In genomic region chr3L:6488405-6488804, dm6 we compare ENCODE assay signal across 5 fruit fly cellular contexts.
TF ChIP-seq lines count a peak whose summit lies in the region.

Gene CG10147 (minus strand): TSS chr3L:6488424.
Gene Bulli (plus strand): TSS chr3L:6488681.

- peak; percentile 57 for TF ChIP-seq CTCF in whole organism, embryonic (GFP tag; optimal IDR thresholded peaks at IDR 0.05; lab: Kevin White, UChicago)

TF ChIP-seq in whole organism, adult, 20 proteins besides CTCF, POLR2A, EP300 and RAD21 (continues in another document):
- TF ChIP-seq CG12768 (GFP tag; optimal IDR thresholded peaks at IDR 0.05; lab: Kevin White, UChicago) (peak; percentile 91), CG33017 (tag; optimal IDR thresholded peaks at IDR 0.05; lab: Kevin White, UChicago) (peak; percentile 83), ovo (GFP tag; optimal IDR thresholded peaks at IDR 0.05; lab: Kevin White, UChicago) (peak; percentile 92), kay (GFP tag; lab: Kevin White, UChicago; ENCODE audit: borderline replicate concordance) (peak; percentile 93), cic (GFP tag; optimal IDR thresholded peaks at IDR 0.05; lab: Kevin White, UChicago) (peak; percentile 49), Crg-1 (GFP tag; optimal IDR thresholded peaks at IDR 0.05; lab: Kevin White, UChicago) (peak; percentile 94), CG14711 (tag; optimal IDR thresholded peaks at IDR 0.05; lab: Kevin White, UChicago) (peak; percentile 92), toe (GFP tag; optimal IDR thresholded peaks at IDR 0.05; lab: Kevin White, UChicago) (peak; percentile 96), Clk (GFP tag; optimal IDR thresholded peaks at IDR 0.05; lab: Kevin White, UChicago) (peak; percentile 91), bab1 (GFP tag; optimal IDR thresholded peaks at IDR 0.05; lab: Kevin White, UChicago) (peak; percentile 96), Hr96 (GFP tag; optimal IDR thresholded peaks at IDR 0.05; lab: Kevin White, UChicago) (peak; percentile 85), cnc (optimal IDR thresholded peaks at IDR 0.05; lab: Kevin White, UChicago) (no peak), CG7101 (tag; optimal IDR thresholded peaks at IDR 0.05; lab: Kevin White, UChicago) (peak; percentile 94), CG5204 (GFP tag; optimal IDR thresholded peaks at IDR 0.05; lab: Kevin White, UChicago) (peak; percentile 95), CG7045 (GFP tag; optimal IDR thresholded peaks at IDR 0.05; lab: Kevin White, UChicago) (peak; percentile 95), CG11617 (GFP tag; optimal IDR thresholded peaks at IDR 0.05; lab: Kevin White, UChicago) (peak; percentile 94), Mnt (GFP tag; optimal IDR thresholded peaks at IDR 0.05; lab: Kevin White, UChicago) (peak; percentile 89), pad (GFP tag; optimal IDR thresholded peaks at IDR 0.05; lab: Kevin White, UChicago) (peak; percentile 83)

TF ChIP-seq in whole organism, embryonic, 481 proteins besides CTCF, POLR2A, EP300 and RAD21 (continues in another document):
- TF ChIP-seq CG12219 (GFP tag; optimal IDR thresholded peaks at IDR 0.05; lab: Kevin White, UChicago): peak; percentile 91
- TF ChIP-seq CG7786 (GFP tag; optimal IDR thresholded peaks at IDR 0.05; lab: Kevin White, UChicago): peak; percentile 92
- peak; percentile 81 for TF ChIP-seq pb (GFP tag; optimal IDR thresholded peaks at IDR 0.05; lab: Kevin White, UChicago)
- peak; percentile 99 for TF ChIP-seq CG13775 (GFP tag; optimal IDR thresholded peaks at IDR 0.05; lab: Kevin White, UChicago)
- TF ChIP-seq CG12659 (GFP tag; optimal IDR thresholded peaks at IDR 0.05; lab: Kevin White, UChicago): peak; percentile 97
- TF ChIP-seq CG6272 (GFP tag; IDR thresholded peaks at IDR 0.05; lab: Robert Waterston, UW): peak; percentile 99
- TF ChIP-seq grn (GFP tag; optimal IDR thresholded peaks at IDR 0.05; lab: Kevin White, UChicago): peak; percentile 91
- TF ChIP-seq onecut (GFP tag; IDR thresholded peaks at IDR 0.05; lab: Robert Waterston, UW): peak; percentile 85
- peak; percentile 91 for TF ChIP-seq CG6254 (GFP tag; optimal IDR thresholded peaks at IDR 0.05; lab: Kevin White, UChicago)
- peak; percentile 93 for TF ChIP-seq Camta (GFP tag; optimal IDR thresholded peaks at IDR 0.05; lab: Kevin White, UChicago)
- peak; percentile 98 for TF ChIP-seq ase (GFP tag; IDR thresholded peaks at IDR 0.05; lab: Robert Waterston, UW)
- TF ChIP-seq Opbp (GFP tag; IDR thresholded peaks at IDR 0.05; lab: Robert Waterston, UW; ENCODE audit: partially characterized antibody): peak; percentile 93
- TF ChIP-seq Dfd (GFP tag; optimal IDR thresholded peaks at IDR 0.05; lab: Kevin White, UChicago): no peak
- peak; percentile 90 for TF ChIP-seq cwo (GFP tag; optimal IDR thresholded peaks at IDR 0.05; lab: Kevin White, UChicago)
- peak; percentile 93 for TF ChIP-seq Ravus (GFP tag; IDR thresholded peaks at IDR 0.05; lab: Robert Waterston, UW)
- peak; percentile 80 for TF ChIP-seq schlank (tag; optimal IDR thresholded peaks at IDR 0.05; lab: Kevin White, UChicago)
- peak; percentile 98 for TF ChIP-seq H2.0 (GFP tag; IDR thresholded peaks at IDR 0.05; lab: Robert Waterston, UW)
- TF ChIP-seq Awh (GFP tag; IDR thresholded peaks at IDR 0.05; lab: Robert Waterston, UW): peak; percentile 94

TF ChIP-seq in whole organism, prepupa, 60 proteins besides CTCF, POLR2A, EP300 and RAD21 (continues in another document):
- TF ChIP-seq CG6808 (GFP tag; optimal IDR thresholded peaks at IDR 0.05; lab: Kevin White, UChicago) (peak; percentile 87), topi (GFP tag; optimal IDR thresholded peaks at IDR 0.05; lab: Kevin White, UChicago) (peak; percentile 94), Smox (GFP tag; optimal IDR thresholded peaks at IDR 0.05; lab: Kevin White, UChicago) (peak; percentile 96), CG15336 (GFP tag; IDR thresholded peaks at IDR 0.05; lab: Robert Waterston, UW) (peak; percentile 86), Lpt (GFP tag; optimal IDR thresholded peaks at IDR 0.05; lab: Kevin White, UChicago) (peak; percentile 89), CG6854 (GFP tag; optimal IDR thresholded peaks at IDR 0.05; lab: Kevin White, UChicago) (peak; percentile 80), CG3919 (GFP tag; optimal IDR thresholded peaks at IDR 0.05; lab: Kevin White, UChicago) (peak; percentile 95), spab (GFP tag; optimal IDR thresholded peaks at IDR 0.05; lab: Kevin White, UChicago) (peak; percentile 84), CG4318 (GFP tag; optimal IDR thresholded peaks at IDR 0.05; lab: Kevin White, UChicago) (peak; percentile 94), OdsH (GFP tag; optimal IDR thresholded peaks at IDR 0.05; lab: Kevin White, UChicago) (peak; percentile 98), CG32006 (GFP tag; optimal IDR thresholded peaks at IDR 0.05; lab: Kevin White, UChicago) (peak; percentile 95), CG11762 (GFP tag; optimal IDR thresholded peaks at IDR 0.05; lab: Kevin White, UChicago; ENCODE audit: insufficient read depth) (peak; percentile 92), Sox14 (GFP tag; optimal IDR thresholded peaks at IDR 0.05; lab: Kevin White, UChicago) (peak; percentile 95), Eip93F (GFP tag; optimal IDR thresholded peaks at IDR 0.05; lab: Kevin White, UChicago) (peak; percentile 82), fd59A (GFP tag; optimal IDR thresholded peaks at IDR 0.05; lab: Kevin White, UChicago) (peak; percentile 90), CG6792 (GFP tag; optimal IDR thresholded peaks at IDR 0.05; lab: Kevin White, UChicago) (peak; percentile 89), esn (GFP tag; optimal IDR thresholded peaks at IDR 0.05; lab: Kevin White, UChicago) (peak; percentile 96), Ets96B (tag; optimal IDR thresholded peaks at IDR 0.05; lab: Kevin White, UChicago) (peak; percentile 96), CG3032 (tag; optimal IDR thresholded peaks at IDR 0.05; lab: Kevin White, UChicago) (peak; percentile 97)

TF ChIP-seq in whole organism, pupa, 21 proteins besides CTCF, POLR2A, EP300 and RAD21:
- peak; percentile 96 for TF ChIP-seq fd96Ca (GFP tag; IDR thresholded peaks at IDR 0.05; lab: Robert Waterston, UW)
- peak; percentile 86 for TF ChIP-seq CG10348 (GFP tag; IDR thresholded peaks at IDR 0.05; lab: Robert Waterston, UW)
- peak; percentile 96 for TF ChIP-seq CG17806 (tag; optimal IDR thresholded peaks at IDR 0.05; lab: Kevin White, UChicago)
- peak; percentile 93 for TF ChIP-seq CG14655 (GFP tag; optimal IDR thresholded peaks at IDR 0.05; lab: Kevin White, UChicago)
- peak; percentile 93 for TF ChIP-seq rn (GFP tag; IDR thresholded peaks at IDR 0.05; lab: Robert Waterston, UW)
- peak; percentile 95 for TF ChIP-seq CG15710 (tag; optimal IDR thresholded peaks at IDR 0.05; lab: Kevin White, UChicago)
- peak; percentile 97 for TF ChIP-seq CG4496 (GFP tag; IDR thresholded peaks at IDR 0.05; lab: Robert Waterston, UW)
- no peak for TF ChIP-seq CG13204 (GFP tag; optimal IDR thresholded peaks at IDR 0.05; lab: Kevin White, UChicago)
- peak; percentile 89 for TF ChIP-seq Pif1B (GFP tag; optimal IDR thresholded peaks at IDR 0.05; lab: Kevin White, UChicago)
- TF ChIP-seq Pif1A (GFP tag; optimal IDR thresholded peaks at IDR 0.05; lab: Kevin White, UChicago): peak; percentile 92
- peak; percentile 76 for TF ChIP-seq CG12605 (GFP tag; IDR thresholded peaks at IDR 0.05; lab: Robert Waterston, UW)
- peak; percentile 84 for TF ChIP-seq gl (tag; optimal IDR thresholded peaks at IDR 0.05; lab: Kevin White, UChicago)
- peak; percentile 93 for TF ChIP-seq CG34367 (tag; optimal IDR thresholded peaks at IDR 0.05; lab: Kevin White, UChicago)
- peak; percentile 92 for TF ChIP-seq CG8301 (tag; optimal IDR thresholded peaks at IDR 0.05; lab: Kevin White, UChicago)
- peak; percentile 93 for TF ChIP-seq Snoo (tag; optimal IDR thresholded peaks at IDR 0.05; lab: Kevin White, UChicago)
- peak; percentile 77 for TF ChIP-seq D1 (tag; optimal IDR thresholded peaks at IDR 0.05; lab: Kevin White, UChicago)
- peak; percentile 94 for TF ChIP-seq CG9948 (tag; optimal IDR thresholded peaks at IDR 0.05; lab: Kevin White, UChicago)
- TF ChIP-seq CG32121 (GFP tag; IDR thresholded peaks at IDR 0.05; lab: Robert Waterston, UW): peak; percentile 95
- TF ChIP-seq CG8159 (tag; optimal IDR thresholded peaks at IDR 0.05; lab: Kevin White, UChicago): peak; percentile 96
- TF ChIP-seq EcR (GFP tag; optimal IDR thresholded peaks at IDR 0.05; lab: Kevin White, UChicago): no peak
- peak; percentile 96 for TF ChIP-seq Ets98B (GFP tag; IDR thresholded peaks at IDR 0.05; lab: Robert Waterston, UW)

TF ChIP-seq in whole organism, wandering third instar larva, 38 proteins besides CTCF, POLR2A, EP300 and RAD21 (continues in another document):
- peak; percentile 94 for TF ChIP-seq sage (GFP tag; optimal IDR thresholded peaks at IDR 0.05; lab: Kevin White, UChicago)
- no peak for TF ChIP-seq Myc (optimal IDR thresholded peaks at IDR 0.05; lab: Kevin White, UChicago)
- TF ChIP-seq br (GFP tag; optimal IDR thresholded peaks at IDR 0.05; lab: Kevin White, UChicago): peak; percentile 93
- TF ChIP-seq rgr (GFP tag; optimal IDR thresholded peaks at IDR 0.05; lab: Kevin White, UChicago): peak; percentile 98
- TF ChIP-seq Hr83 (GFP tag; optimal IDR thresholded peaks at IDR 0.05; lab: Kevin White, UChicago; ENCODE audit: poor library complexity, severe bottlenecking): peak; percentile 89
- no peak for TF ChIP-seq CrebA (GFP tag; optimal IDR thresholded peaks at IDR 0.05; lab: Kevin White, UChicago; ENCODE audit: borderline replicate concordance)
- peak; percentile 94 for TF ChIP-seq Sp1 (GFP tag; optimal IDR thresholded peaks at IDR 0.05; lab: Kevin White, UChicago)
- TF ChIP-seq woc (GFP tag; optimal IDR thresholded peaks at IDR 0.05; lab: Kevin White, UChicago): peak; percentile 94
- peak; percentile 98 for TF ChIP-seq h (GFP tag; optimal IDR thresholded peaks at IDR 0.05; lab: Kevin White, UChicago)
- TF ChIP-seq foxo (GFP tag; optimal IDR thresholded peaks at IDR 0.05; lab: Kevin White, UChicago): peak; percentile 65 to 96
- TF ChIP-seq ey (GFP tag; optimal IDR thresholded peaks at IDR 0.05; lab: Kevin White, UChicago): peak; percentile 94
- TF ChIP-seq brk (GFP tag; optimal IDR thresholded peaks at IDR 0.05; lab: Kevin White, UChicago): peak; percentile 97
- peak; percentile 91 for TF ChIP-seq fru (GFP tag; optimal IDR thresholded peaks at IDR 0.05; lab: Kevin White, UChicago)
- no peak for TF ChIP-seq lola (GFP tag; optimal IDR thresholded peaks at IDR 0.05; lab: Kevin White, UChicago)
- peak; percentile 93 for TF ChIP-seq CG9705 (GFP tag; optimal IDR thresholded peaks at IDR 0.05; lab: Kevin White, UChicago)
- TF ChIP-seq dl (GFP tag; optimal IDR thresholded peaks at IDR 0.05; lab: Kevin White, UChicago; ENCODE audit: insufficient read depth in 1 of 2, partially characterized antibody in 2 of 2): no peak
- no peak for TF ChIP-seq Hr78 (GFP tag; optimal IDR thresholded peaks at IDR 0.05; lab: Kevin White, UChicago)
- TF ChIP-seq Abd-B (GFP tag; optimal IDR thresholded peaks at IDR 0.05; lab: Kevin White, UChicago): no peak
- TF ChIP-seq OdsH (GFP tag; optimal IDR thresholded peaks at IDR 0.05; lab: Kevin White, UChicago): peak; percentile 96
- no peak for TF ChIP-seq pan (optimal IDR thresholded peaks at IDR 0.05; lab: Kevin White, UChicago)
- TF ChIP-seq Dfd (GFP tag; optimal IDR thresholded peaks at IDR 0.05; lab: Kevin White, UChicago): no peak
- peak; percentile 67 for TF ChIP-seq jim (GFP tag; optimal IDR thresholded peaks at IDR 0.05; lab: Kevin White, UChicago)
- TF ChIP-seq sv (GFP tag; optimal IDR thresholded peaks at IDR 0.05; lab: Kevin White, UChicago): peak; percentile 99
